Worm (Caenorhabditis elegans): Measurements from ENCODE around the gene prx-6.
A peak's percentile ranks its signal among the peaks of the same experiment; 100 is the strongest.

prx-6 gene

DNA sequence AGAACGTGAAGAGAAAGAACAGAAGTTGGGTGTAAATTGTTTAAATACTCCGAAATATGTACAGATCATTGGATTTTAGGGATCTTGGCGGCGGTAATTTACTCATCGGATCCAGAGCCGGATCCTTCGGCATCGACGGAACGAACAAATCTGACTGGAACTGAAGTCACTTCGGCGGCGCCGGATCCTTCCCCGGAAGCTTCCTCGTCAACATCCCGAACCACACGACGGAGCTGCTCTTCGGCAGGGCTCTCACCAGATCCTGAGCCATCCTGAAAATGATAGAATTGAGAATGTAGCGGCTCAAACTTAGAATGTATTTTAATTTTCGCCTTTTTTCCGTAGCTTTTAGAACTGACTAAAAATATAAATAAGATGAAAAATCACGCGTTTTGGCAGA lies 28.2 kb downstream of the prx-6 start:
- TF ChIP-seq unc-62 (GFP tag; optimal IDR thresholded peaks at IDR 0.05 in 1 of 2) (peak in 1 of 2 experiments; percentile 88), unc-62 (tag; optimal IDR thresholded peaks at IDR 0.05) (no peak), dmd-9 (GFP tag; IDR thresholded peaks at IDR 0.05) (no peak), set-16 (GFP tag; IDR thresholded peaks at IDR 0.05) (peak; percentile 70; the same call in 1 of the 2 replicates)

DNA sequence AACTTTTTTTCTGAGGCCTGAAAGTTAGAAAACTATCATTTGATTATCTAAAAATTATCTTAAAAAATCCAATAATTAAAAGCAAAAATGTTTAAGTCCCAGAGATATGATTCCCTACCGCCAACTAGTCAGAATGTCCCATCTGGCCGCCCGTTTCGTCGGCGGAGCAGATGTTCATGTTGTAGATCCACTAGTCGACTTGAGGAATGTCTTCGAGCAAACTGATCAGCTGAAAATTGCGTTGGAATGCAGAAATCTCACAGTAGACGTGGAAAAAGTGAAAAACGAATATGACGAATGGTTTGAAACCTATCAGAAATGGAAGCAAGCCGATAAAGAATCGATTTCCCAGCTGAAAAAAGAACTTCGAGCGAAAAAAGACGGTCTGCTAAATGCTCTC lies 30.7 kb downstream of the prx-6 start, which contains the start of gene K03B4.1:
TSS of gene K03B4.1 (plus strand) at position 97 of the 400 bp plus-strand sequence.
- TF ChIP-seq ama-1 (optimal IDR thresholded peaks at IDR 0.05) (peak; percentile 42), sdz-12 (GFP tag; optimal IDR thresholded peaks at IDR 0.05) (peak; percentile 72), nhr-102 (tag; optimal IDR thresholded peaks at IDR 0.05) (peak; percentile 11), saeg-2 (GFP tag; IDR thresholded peaks at IDR 0.05) (0 out of 2 replicates have a peak, but pooled peaks have one; percentile 30), zip-2 (tag; optimal IDR thresholded peaks at IDR 0.05) (no peak), lsy-2 (tag; optimal IDR thresholded peaks at IDR 0.05) (peak in 1 of 2 experiments; percentile 14), jun-1 (tag; optimal IDR thresholded peaks at IDR 0.05) (no peak), T26A8.4 (GFP tag; IDR thresholded peaks at IDR 0.05) (peak; percentile 30; the same call in 1 of the 2 replicates)

DNA sequence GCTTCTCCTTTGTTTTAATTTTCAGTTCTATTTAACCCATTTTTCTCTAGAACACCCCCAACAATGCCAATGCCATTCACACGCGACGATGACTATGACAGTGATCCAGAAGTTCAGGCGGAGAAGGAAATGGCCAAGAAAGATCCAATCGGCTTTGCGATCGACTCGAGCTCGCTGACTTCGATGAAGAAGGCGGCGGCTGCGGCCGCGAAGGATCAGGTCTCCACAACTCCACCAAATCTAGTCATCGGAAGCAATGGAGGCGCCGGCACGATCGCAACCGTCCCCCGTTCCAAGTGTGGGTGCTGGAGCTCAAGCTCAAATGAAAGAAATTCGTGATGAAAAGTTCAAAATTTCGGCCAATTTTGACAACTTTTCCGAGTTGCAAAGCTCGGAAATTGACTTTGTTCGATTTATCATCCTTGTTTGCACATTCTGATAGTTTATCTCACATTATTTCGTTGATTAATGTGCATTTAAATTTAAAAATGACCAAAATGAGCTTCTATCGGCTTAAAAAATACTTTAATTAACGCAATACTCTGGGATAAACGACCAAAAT lies 31.9 kb downstream of the prx-6 start, which contains the start of gene K03B4.2:
TSS of gene K03B4.2 (plus strand) at position 51 of the 562 bp plus-strand sequence.
- TF ChIP-seq Y75B8A.6 (GFP tag; IDR thresholded peaks at IDR 0.05) (no peak), dmd-6 (GFP tag; IDR thresholded peaks at IDR 0.05) (no peak), dmd-9 (GFP tag; IDR thresholded peaks at IDR 0.05) (no peak), Y105C5A.15 (GFP tag; IDR thresholded peaks at IDR 0.05) (no peak), lin-1 (GFP tag; IDR thresholded peaks at IDR 0.05) (no peak), pha-4 (GFP tag; IDR thresholded peaks at IDR 0.05) (no peak), pha-4 (tag; optimal IDR thresholded peaks at IDR 0.05) (no peak), ceh-32 (tag; optimal IDR thresholded peaks at IDR 0.05; ENCODE audit: poor library complexity) (no peak), nhr-102 (tag; optimal IDR thresholded peaks at IDR 0.05) (no peak), nhr-25 (tag; optimal IDR thresholded peaks at IDR 0.05; ENCODE audit: borderline replicate concordance, insufficient read depth) (no peak), T26A8.4 (GFP tag; IDR thresholded peaks at IDR 0.05) (0 out of 2 replicates have a peak, but pooled peaks have one; percentile 21), mes-2 (tag; optimal IDR thresholded peaks at IDR 0.05; ENCODE audit: poor library complexity, severe bottlenecking) (no peak), nhr-28 (tag; optimal IDR thresholded peaks at IDR 0.05) (no peak), hlh-11 (tag; optimal IDR thresholded peaks at IDR 0.05) (no peak), lin-15B (tag; optimal IDR thresholded peaks at IDR 0.05) (no peak), zfp-2 (tag; optimal IDR thresholded peaks at IDR 0.05) (no peak), arid-1 (GFP tag; conservative IDR thresholded peaks at IDR 0.05) (no peak), aha-1 (tag) (peak; percentile 94), ZK546.5 (tag; optimal IDR thresholded peaks at IDR 0.05) (no peak), F10B5.3 (tag; optimal IDR thresholded peaks at IDR 0.05) (no peak), F26F4.8 (GFP tag; conservative IDR thresholded peaks at IDR 0.05) (0 out of 2 replicates have a peak, but pooled peaks have one; percentile 26), nhr-41 (GFP tag; IDR thresholded peaks at IDR 0.05) (no peak), lin-13 (GFP tag; optimal IDR thresholded peaks at IDR 0.05) (no peak), jun-1 (tag; optimal IDR thresholded peaks at IDR 0.05) (no peak), spr-1 (tag; optimal IDR thresholded peaks at IDR 0.05) (no peak), ceh-28 (tag; optimal IDR thresholded peaks at IDR 0.05) (no peak), gei-8 (GFP tag; optimal IDR thresholded peaks at IDR 0.05) (no peak), nhr-10 (tag; optimal IDR thresholded peaks at IDR 0.05) (no peak), cey-2 (tag; optimal IDR thresholded peaks at IDR 0.05; ENCODE audit: borderline replicate concordance, insufficient read depth) (no peak), mdt-29 (GFP tag; IDR thresholded peaks at IDR 0.05) (no peak), ztf-11 (tag; optimal IDR thresholded peaks at IDR 0.05) (no peak), egl-27 (tag; optimal IDR thresholded peaks at IDR 0.05) (no peak), nhr-11 (tag; optimal IDR thresholded peaks at IDR 0.05) (no peak), D1046.2 (GFP tag; IDR thresholded peaks at IDR 0.05) (0 out of 2 replicates have a peak, but pooled peaks have one; percentile 48), lin-39 (tag; optimal IDR thresholded peaks at IDR 0.05) (no peak), zip-11 (GFP tag; IDR thresholded peaks at IDR 0.05) (no peak), zip-2 (tag; optimal IDR thresholded peaks at IDR 0.05) (no peak), ztf-7 (tag; optimal IDR thresholded peaks at IDR 0.05) (no peak), zfp-3 (GFP tag; conservative IDR thresholded peaks at IDR 0.05) (no peak), F49E8.2 (tag; optimal IDR thresholded peaks at IDR 0.05; ENCODE audit: borderline replicate concordance) (no peak)

Measured in whole organism, L4 larva.